Worm (Caenorhabditis elegans): Measurements from ENCODE around the gene ttr-53.

The ttr-53 gene

ce11 chrIV:10128906-10129386 is 28.9 kb upstream of the ttr-53 start, which contains the start of the genes gtbp-1 and K08F4.3:
Gene gtbp-1 (minus strand): TSS chrIV:10128956.
Gene K08F4.3 (plus strand): TSS chrIV:10129257.
- TF ChIP-seq ztf-23 (GFP tag; IDR thresholded peaks at IDR 0.05), result peak; percentile 50; the same call in 1 of the 2 replicates
- TF ChIP-seq tab-1 (GFP tag; IDR thresholded peaks at IDR 0.05), result no peak

- TF ChIP-seq klf-2 (GFP tag; conservative IDR thresholded peaks at IDR 0.05), result no peak
- no peak for TF ChIP-seq tab-1 (GFP tag; IDR thresholded peaks at IDR 0.05)
- TF ChIP-seq med-1 (GFP tag; optimal IDR thresholded peaks at IDR 0.05; ENCODE audit: insufficient read depth), result no peak
- no peak for TF ChIP-seq flt-1 (GFP tag; IDR thresholded peaks at IDR 0.05)
- TF ChIP-seq T22C8.4 (GFP tag; IDR thresholded peaks at IDR 0.05), result no peak
These were observed 27.9 kb upstream of the ttr-53 start, which contains the start of gene glt-3 for ce11 chrIV:10129957-10130356. Gene glt-3 (plus strand): TSS chrIV:10130257.

- TF ChIP-seq ztf-23 (GFP tag; IDR thresholded peaks at IDR 0.05) (no peak), ref-1 (GFP tag; conservative IDR thresholded peaks at IDR 0.05) (no peak), med-1 (GFP tag; optimal IDR thresholded peaks at IDR 0.05; ENCODE audit: insufficient read depth) (no peak), tab-1 (GFP tag; IDR thresholded peaks at IDR 0.05) (no peak), cog-1 (tag; optimal IDR thresholded peaks at IDR 0.05) (no peak), ztf-29 (GFP tag; IDR thresholded peaks at IDR 0.05) (no peak), T22C8.4 (GFP tag; IDR thresholded peaks at IDR 0.05) (no peak), flt-1 (GFP tag; IDR thresholded peaks at IDR 0.05) (no peak), klf-2 (GFP tag; conservative IDR thresholded peaks at IDR 0.05) (no peak)
These were observed 22.0 kb upstream of the ttr-53 start, which contains the start of gene K08F4.5 for ce11 chrIV:10135817-10136216. Gene K08F4.5 (minus strand): TSS chrIV:10135917.

ce11 chrIV:10137804-10138203 is 20.0 kb upstream of the ttr-53 start, which contains the start of gene K08F4.12:
Gene K08F4.12 (plus strand): TSS chrIV:10138104.
- TF ChIP-seq flt-1 (GFP tag; IDR thresholded peaks at IDR 0.05) (no peak), cog-1 (tag; optimal IDR thresholded peaks at IDR 0.05) (no peak), med-1 (GFP tag; optimal IDR thresholded peaks at IDR 0.05; ENCODE audit: insufficient read depth) (no peak), ztf-23 (GFP tag; IDR thresholded peaks at IDR 0.05) (no peak), T22C8.4 (GFP tag; IDR thresholded peaks at IDR 0.05) (no peak), ref-1 (GFP tag; conservative IDR thresholded peaks at IDR 0.05) (no peak), tab-1 (GFP tag; IDR thresholded peaks at IDR 0.05) (no peak), klf-2 (GFP tag; conservative IDR thresholded peaks at IDR 0.05) (no peak), ztf-29 (GFP tag; IDR thresholded peaks at IDR 0.05) (no peak)

- TF ChIP-seq ztf-23 (GFP tag; IDR thresholded peaks at IDR 0.05) (no peak), flt-1 (GFP tag; IDR thresholded peaks at IDR 0.05) (no peak)
These were observed 17.7 kb upstream of the ttr-53 start, which contains the start of gene gst-3 for ce11 chrIV:10140143-10140542. Gene gst-3 (minus strand): TSS chrIV:10140243.

ce11 chrIV:10141930-10142505 is 15.8 kb upstream of the ttr-53 start, which contains the start of the genes gst-2, gst-4 and dhs-12:
Gene gst-2 (minus strand): TSS chrIV:10142061.
Gene gst-4 (plus strand): TSS chrIV:10142225.
Gene dhs-12 (plus strand): TSS chrIV:10142455.
- no peak for TF ChIP-seq T22C8.4 (GFP tag; IDR thresholded peaks at IDR 0.05)
- no peak for TF ChIP-seq cog-1 (tag; optimal IDR thresholded peaks at IDR 0.05)
- TF ChIP-seq ztf-23 (GFP tag; IDR thresholded peaks at IDR 0.05), result no peak
- no peak for TF ChIP-seq ref-1 (GFP tag; conservative IDR thresholded peaks at IDR 0.05)
- TF ChIP-seq flt-1 (GFP tag; IDR thresholded peaks at IDR 0.05), result no peak
- no peak for TF ChIP-seq ztf-29 (GFP tag; IDR thresholded peaks at IDR 0.05)
- no peak for TF ChIP-seq med-1 (GFP tag; optimal IDR thresholded peaks at IDR 0.05; ENCODE audit: insufficient read depth)
- TF ChIP-seq klf-2 (GFP tag; conservative IDR thresholded peaks at IDR 0.05), result no peak
- TF ChIP-seq tab-1 (GFP tag; IDR thresholded peaks at IDR 0.05), result no peak

- no peak for TF ChIP-seq flt-1 (GFP tag; IDR thresholded peaks at IDR 0.05)
These were observed 14.2 kb upstream of the ttr-53 start, which contains the start of gene msp-38 for ce11 chrIV:10143640-10144039. Gene msp-38 (minus strand): TSS chrIV:10143740.

ce11 chrIV:10144487-10144886 is 13.4 kb upstream of the ttr-53 start:
- no peak for TF ChIP-seq cog-1 (tag; optimal IDR thresholded peaks at IDR 0.05)

- TF ChIP-seq ref-1 (GFP tag; conservative IDR thresholded peaks at IDR 0.05) (no peak), tab-1 (GFP tag; IDR thresholded peaks at IDR 0.05) (no peak), klf-2 (GFP tag; conservative IDR thresholded peaks at IDR 0.05) (no peak), ztf-29 (GFP tag; IDR thresholded peaks at IDR 0.05) (no peak), med-1 (GFP tag; optimal IDR thresholded peaks at IDR 0.05; ENCODE audit: insufficient read depth) (no peak), flt-1 (GFP tag; IDR thresholded peaks at IDR 0.05) (no peak), ztf-23 (GFP tag; IDR thresholded peaks at IDR 0.05) (no peak), cog-1 (tag; optimal IDR thresholded peaks at IDR 0.05) (no peak), T22C8.4 (GFP tag; IDR thresholded peaks at IDR 0.05) (no peak)
These were observed 12.9 kb upstream of the ttr-53 start for ce11 chrIV:10144909-10145308.

- TF ChIP-seq ztf-29 (GFP tag; IDR thresholded peaks at IDR 0.05), result no peak
- no peak for TF ChIP-seq klf-2 (GFP tag; conservative IDR thresholded peaks at IDR 0.05)
- no peak for TF ChIP-seq cog-1 (tag; optimal IDR thresholded peaks at IDR 0.05)
These were observed 11.0 kb upstream of the ttr-53 start, which contains the start of gene T14G10.8 for ce11 chrIV:10146885-10147284. Gene T14G10.8 (minus strand): TSS chrIV:10146985.

- TF ChIP-seq tab-1 (GFP tag; IDR thresholded peaks at IDR 0.05), result no peak
- TF ChIP-seq med-1 (GFP tag; optimal IDR thresholded peaks at IDR 0.05; ENCODE audit: insufficient read depth), result no peak
- no peak for TF ChIP-seq T22C8.4 (GFP tag; IDR thresholded peaks at IDR 0.05)
- no peak for TF ChIP-seq ref-1 (GFP tag; conservative IDR thresholded peaks at IDR 0.05)
- TF ChIP-seq klf-2 (GFP tag; conservative IDR thresholded peaks at IDR 0.05), result no peak
- no peak for TF ChIP-seq cog-1 (tag; optimal IDR thresholded peaks at IDR 0.05)
- no peak for TF ChIP-seq flt-1 (GFP tag; IDR thresholded peaks at IDR 0.05)
- no peak for TF ChIP-seq ztf-23 (GFP tag; IDR thresholded peaks at IDR 0.05)
- TF ChIP-seq ztf-29 (GFP tag; IDR thresholded peaks at IDR 0.05), result no peak
These were observed 8.9 kb upstream of the ttr-53 start, which contains the start of gene pigs-1 for ce11 chrIV:10148938-10149337. Gene pigs-1 (minus strand): TSS chrIV:10149038.

All from whole organism, midembryonic.